Fruit fly (Drosophila melanogaster) whole organism, embryonic: Measurements from ENCODE around the gene unc79.

ENCODE experiments used
- CG13894 ChIP-seq: fragments of 200-800 bp; sonication (Bioruptor generic); optimal IDR thresholded peaks from 3 replicates; lab custom pipeline; 2018; ENCODE audit warnings: missing biosample characterization, mild to moderate bottlenecking, missing genetic modification characterization, moderate library complexity
- CG18619 ChIP-seq: fragments of 200-800 bp; sonication (Bioruptor generic); optimal IDR thresholded peaks from 3 replicates; lab custom pipeline; 2017; ENCODE audit warnings: missing biosample characterization, mild to moderate bottlenecking, missing genetic modification characterization

dm6 chr3R:19264789-19265188, 18.9 kb upstream of the unc79 start:
- TF ChIP-seq CG13894 (tag; lab: Kevin White, UChicago) (no peak), CG18619 (no peak)
